Worm (Caenorhabditis elegans) whole organism, L4 larva: Measurements from ENCODE around the gene T28H10.1.

Experiments used
- D1046.2 ChIP-seq: fragments of 200-800 bp; sonication (Bioruptor generic); IDR thresholded peaks from 2 replicates; pipeline ENCODE4 v1.3.6; 2022; ENCODE audit warnings: missing genetic modification characterization, missing compliant biosample characterization
- R02D3.7 ChIP-seq: fragments of 150-350 bp; sonication (generic microtip); optimal IDR thresholded peaks from 3 replicates; lab custom pipeline; 2014; ENCODE audit warnings: missing biosample characterization, missing genetic modification characterization
- T20F7.1 ChIP-seq: fragments of 200-800 bp; sonication (Bioruptor generic); optimal IDR thresholded peaks from 2 replicates; lab custom pipeline; 2018; ENCODE audit warnings: mild to moderate bottlenecking, missing genetic modification characterization, missing compliant biosample characterization
- T26A8.4 ChIP-seq: fragments of 200-800 bp; sonication (Bioruptor generic); IDR thresholded peaks from 2 replicates; pipeline ENCODE4 v1.3.6; 2022; ENCODE audit warnings: missing genetic modification characterization, missing compliant biosample characterization
- Y105C5A.15 ChIP-seq: fragments of 200-800 bp; sonication (Bioruptor generic); IDR thresholded peaks from 2 replicates; pipeline ENCODE4 v1.3.6; 2022; ENCODE audit warnings: missing genetic modification characterization, missing compliant biosample characterization
- Y48G9A.11 ChIP-seq: fragments of 200-800 bp; sonication (Bioruptor generic); IDR thresholded peaks from 2 replicates; pipeline ENCODE4 v1.3.6; 2022; ENCODE audit warnings: missing genetic modification reagents, missing genetic modification characterization, missing compliant biosample characterization
- Y5F2A.4 ChIP-seq: fragments of 200-800 bp; sonication (Bioruptor generic); optimal IDR thresholded peaks from 2 replicates; lab custom pipeline; 2018; ENCODE audit warnings: mild to moderate bottlenecking, missing genetic modification characterization, missing compliant biosample characterization
- ZK337.2 ChIP-seq: fragments of 200-800 bp; sonication (Bioruptor generic); IDR thresholded peaks from 2 replicates; pipeline ENCODE4 v1.3.6; 2022; ENCODE audit warnings: missing genetic modification reagents, missing genetic modification characterization, missing compliant biosample characterization
- ZK546.5 ChIP-seq, 2 experiments: sonication (generic microtip); optimal IDR thresholded peaks; 2 replicates each; lab custom pipeline; 2017; ENCODE audit warnings: missing biosample characterization in 2 of 2, missing genetic modification characterization in 2 of 2
- aly-2 ChIP-seq: sonication (generic microtip); optimal IDR thresholded peaks from 2 replicates; lab custom pipeline; 2018; ENCODE audit warnings: missing biosample characterization, missing genetic modification characterization
- arid-1 ChIP-seq: fragments of 200-800 bp; sonication (Bioruptor generic); conservative IDR thresholded peaks from 2 replicates; pipeline ENCODE4 v1.3.6; 2022; ENCODE audit warnings: missing genetic modification reagents, missing genetic modification characterization, missing compliant biosample characterization
- ceh-20 ChIP-seq: fragments of 200-800 bp; sonication (Bioruptor generic); IDR thresholded peaks from 2 replicates; pipeline ENCODE4 v1.3.6; 2022; ENCODE audit warnings: missing genetic modification reagents, missing genetic modification characterization, missing compliant biosample characterization
- ceh-44 ChIP-seq: fragments of 200-800 bp; sonication (Bioruptor generic); IDR thresholded peaks from 2 replicates; pipeline ENCODE4 v1.3.6; 2022; ENCODE audit warnings: missing genetic modification reagents, missing genetic modification characterization, missing compliant biosample characterization
- ceh-62 ChIP-seq: sonication (generic microtip); optimal IDR thresholded peaks from 2 replicates; lab custom pipeline; 2017; ENCODE audit warnings: missing biosample characterization, missing genetic modification characterization
- ceh-82 ChIP-seq: sonication (generic microtip); optimal IDR thresholded peaks from 2 replicates; lab custom pipeline; 2017; ENCODE audit warnings: missing biosample characterization, missing genetic modification characterization
- ces-1 ChIP-seq: fragments of 150-350 bp; sonication (generic microtip); optimal IDR thresholded peaks from 4 replicates; lab custom pipeline; 2014; ENCODE audit warnings: missing biosample characterization, missing genetic modification reagents, missing genetic modification characterization
- dmd-6 ChIP-seq: fragments of 200-800 bp; sonication (Bioruptor generic); IDR thresholded peaks from 2 replicates; pipeline ENCODE4 v1.3.6; 2022; ENCODE audit warnings: missing genetic modification reagents, missing genetic modification characterization, missing compliant biosample characterization
- dmd-9 ChIP-seq: fragments of 200-800 bp; sonication (Bioruptor generic); IDR thresholded peaks from 2 replicates; pipeline ENCODE4 v1.3.6; 2022; ENCODE audit warnings: missing genetic modification reagents, missing genetic modification characterization, missing compliant biosample characterization
- dpl-1 ChIP-seq: fragments of 150-350 bp; optimal IDR thresholded peaks from 2 replicates; lab custom pipeline; 2014; ENCODE audit warnings: missing biosample characterization, missing genetic modification reagents, missing genetic modification characterization
- dve-1 ChIP-seq: sonication (generic microtip); optimal IDR thresholded peaks from 2 replicates; lab custom pipeline; 2017; ENCODE audit warnings: antibody characterized with exemption, mild to moderate bottlenecking, missing genetic modification characterization, missing compliant biosample characterization; ENCODE audit not compliant: insufficient read depth
- egl-27 ChIP-seq: sonication (generic microtip); optimal IDR thresholded peaks from 3 replicates; lab custom pipeline; 2017; ENCODE audit warnings: missing biosample characterization, missing genetic modification reagents, missing genetic modification characterization
- egl-43 ChIP-seq: fragments of 200-800 bp; sonication (Bioruptor generic); IDR thresholded peaks from 2 replicates; pipeline ENCODE4 v1.3.6; 2022; ENCODE audit warnings: missing genetic modification reagents, missing genetic modification characterization, missing compliant biosample characterization
- fkh-10 ChIP-seq: fragments of 150-350 bp; optimal IDR thresholded peaks from 2 replicates; lab custom pipeline; 2014; ENCODE audit warnings: missing biosample characterization, missing genetic modification reagents, missing genetic modification characterization
- hlh-11 ChIP-seq: fragments of 200-800 bp; sonication (Bioruptor generic); optimal IDR thresholded peaks from 2 replicates; lab custom pipeline; 2018; ENCODE audit warnings: mild to moderate bottlenecking, missing genetic modification characterization, missing compliant biosample characterization
- hlh-30 ChIP-seq: sonication (generic microtip); optimal IDR thresholded peaks from 2 replicates; lab custom pipeline; 2017; ENCODE audit warnings: antibody characterized with exemption, mild to moderate bottlenecking, missing genetic modification characterization, missing compliant biosample characterization; ENCODE audit not compliant: insufficient read depth
- hmg-1.1 ChIP-seq: fragments of 200-800 bp; sonication (Bioruptor generic); IDR thresholded peaks from 2 replicates; pipeline ENCODE4 v1.3.6; 2022; ENCODE audit warnings: missing genetic modification reagents, missing genetic modification characterization, missing compliant biosample characterization
- jun-1 ChIP-seq: fragments of 150-350 bp; optimal IDR thresholded peaks from 2 replicates; lab custom pipeline; 2014; ENCODE audit warnings: missing biosample characterization, missing genetic modification reagents, missing genetic modification characterization
- lin-39 ChIP-seq: fragments of 150-350 bp; optimal IDR thresholded peaks from 2 replicates; lab custom pipeline; 2014; ENCODE audit warnings: missing biosample characterization, missing genetic modification reagents, missing genetic modification characterization
- lsy-2 ChIP-seq, 2 experiments: fragments of 150-350 bp in 1 of 2; sonication (generic microtip) in 1 of 2; optimal IDR thresholded peaks; 2 replicates each; lab custom pipeline; 2014 to 2017; ENCODE audit warnings: missing biosample characterization in 2 of 2, missing genetic modification characterization in 2 of 2
- madf-9 ChIP-seq: fragments of 200-800 bp; sonication (Bioruptor generic); conservative IDR thresholded peaks from 2 replicates; pipeline ENCODE4 v1.3.6; 2022; ENCODE audit warnings: missing genetic modification reagents, missing genetic modification characterization, missing compliant biosample characterization
- mdl-1 ChIP-seq, 2 experiments: fragments of 150-350 bp in 1 of 2; sonication (generic microtip) in 1 of 2; optimal IDR thresholded peaks; 2 replicates each; lab custom pipeline; 2014 to 2017; ENCODE audit warnings: missing biosample characterization in 2 of 2, missing genetic modification characterization in 2 of 2
- mdt-29 ChIP-seq: fragments of 200-800 bp; sonication (Bioruptor generic); IDR thresholded peaks from 2 replicates; pipeline ENCODE4 v1.3.6; 2022; ENCODE audit warnings: missing genetic modification reagents, missing genetic modification characterization, missing compliant biosample characterization
- mep-1 ChIP-seq: fragments of 150-350 bp; sonication (generic microtip); optimal IDR thresholded peaks from 3 replicates; lab custom pipeline; 2014; ENCODE audit warnings: missing biosample characterization, missing genetic modification characterization
- mes-2 ChIP-seq: sonication (generic microtip); optimal IDR thresholded peaks from 2 replicates; lab custom pipeline; 2016; ENCODE audit warnings: missing genotype, mild to moderate bottlenecking, missing genetic modification characterization, missing compliant biosample characterization; ENCODE audit not compliant: poor library complexity, severe bottlenecking
- mxl-3 ChIP-seq: fragments of 200-800 bp; sonication (Bioruptor generic); optimal IDR thresholded peaks from 2 replicates; lab custom pipeline; 2018; ENCODE audit warnings: mild to moderate bottlenecking, missing genetic modification characterization, missing compliant biosample characterization
- nhr-102 ChIP-seq: sonication (generic microtip); optimal IDR thresholded peaks from 2 replicates; lab custom pipeline; 2016; ENCODE audit warnings: mild to moderate bottlenecking, missing genetic modification characterization, moderate library complexity, missing compliant biosample characterization
- nhr-25 ChIP-seq: sonication (generic microtip); optimal IDR thresholded peaks from 2 replicates; lab custom pipeline; 2017; ENCODE audit warnings: missing genetic modification characterization, mild to moderate bottlenecking, missing compliant biosample characterization, antibody characterized with exemption, moderate library complexity, borderline replicate concordance; ENCODE audit not compliant: insufficient read depth
- nhr-28 ChIP-seq: fragments of 150-350 bp; optimal IDR thresholded peaks from 2 replicates; lab custom pipeline; 2014; ENCODE audit warnings: missing biosample characterization, missing genetic modification characterization
- nhr-41 ChIP-seq: fragments of 200-800 bp; sonication (Bioruptor generic); IDR thresholded peaks from 2 replicates; pipeline ENCODE4 v1.3.6; 2022; ENCODE audit warnings: missing genetic modification reagents, missing genetic modification characterization, missing compliant biosample characterization
- nhr-42 ChIP-seq: fragments of 200-800 bp; sonication (Bioruptor generic); IDR thresholded peaks from 2 replicates; pipeline ENCODE4 v1.3.6; 2022; ENCODE audit warnings: missing genetic modification characterization, missing compliant biosample characterization
- nhr-6 ChIP-seq: fragments of 150-350 bp; optimal IDR thresholded peaks from 2 replicates; lab custom pipeline; 2014; ENCODE audit warnings: missing biosample characterization, missing genetic modification characterization
- nhr-76 ChIP-seq: fragments of 150-350 bp; optimal IDR thresholded peaks from 2 replicates; lab custom pipeline; 2014; ENCODE audit warnings: missing biosample characterization, missing genetic modification characterization
- nhr-77 ChIP-seq: fragments of 150-350 bp; optimal IDR thresholded peaks from 2 replicates; lab custom pipeline; 2014; ENCODE audit warnings: missing biosample characterization, missing genetic modification characterization
- pqm-1 ChIP-seq: sonication (generic microtip); optimal IDR thresholded peaks from 2 replicates; lab custom pipeline; 2017; ENCODE audit warnings: missing biosample characterization, missing genetic modification characterization
- saeg-2 ChIP-seq: fragments of 200-800 bp; sonication (Bioruptor generic); IDR thresholded peaks from 2 replicates; pipeline ENCODE4 v1.3.6; 2022; ENCODE audit warnings: missing genetic modification reagents, missing genetic modification characterization, missing compliant biosample characterization
- spr-3 ChIP-seq: fragments of 200-800 bp; sonication (Bioruptor generic); optimal IDR thresholded peaks from 2 replicates; lab custom pipeline; 2018; ENCODE audit warnings: mild to moderate bottlenecking, missing genetic modification characterization, missing compliant biosample characterization
- tag-97 ChIP-seq: fragments of 200-800 bp; sonication (Bioruptor generic); IDR thresholded peaks from 2 replicates; pipeline ENCODE4 v1.3.6; 2022; ENCODE audit warnings: missing genetic modification characterization, missing compliant biosample characterization
- tra-1 ChIP-seq: fragments of 200-800 bp; sonication (Bioruptor generic); IDR thresholded peaks from 2 replicates; pipeline ENCODE4 v1.3.6; 2022; ENCODE audit warnings: missing genetic modification reagents, missing genetic modification characterization, missing compliant biosample characterization
- zfp-2 ChIP-seq: sonication (generic microtip); optimal IDR thresholded peaks from 2 replicates; lab custom pipeline; 2016; ENCODE audit warnings: mild to moderate bottlenecking, missing genetic modification characterization, missing compliant biosample characterization
- zfp-3 ChIP-seq: fragments of 200-800 bp; sonication (Bioruptor generic); conservative IDR thresholded peaks from 2 replicates; pipeline ENCODE4 v1.3.6; 2022; ENCODE audit warnings: missing genetic modification reagents, missing genetic modification characterization, missing compliant biosample characterization

The T28H10.1 gene

DNA sequence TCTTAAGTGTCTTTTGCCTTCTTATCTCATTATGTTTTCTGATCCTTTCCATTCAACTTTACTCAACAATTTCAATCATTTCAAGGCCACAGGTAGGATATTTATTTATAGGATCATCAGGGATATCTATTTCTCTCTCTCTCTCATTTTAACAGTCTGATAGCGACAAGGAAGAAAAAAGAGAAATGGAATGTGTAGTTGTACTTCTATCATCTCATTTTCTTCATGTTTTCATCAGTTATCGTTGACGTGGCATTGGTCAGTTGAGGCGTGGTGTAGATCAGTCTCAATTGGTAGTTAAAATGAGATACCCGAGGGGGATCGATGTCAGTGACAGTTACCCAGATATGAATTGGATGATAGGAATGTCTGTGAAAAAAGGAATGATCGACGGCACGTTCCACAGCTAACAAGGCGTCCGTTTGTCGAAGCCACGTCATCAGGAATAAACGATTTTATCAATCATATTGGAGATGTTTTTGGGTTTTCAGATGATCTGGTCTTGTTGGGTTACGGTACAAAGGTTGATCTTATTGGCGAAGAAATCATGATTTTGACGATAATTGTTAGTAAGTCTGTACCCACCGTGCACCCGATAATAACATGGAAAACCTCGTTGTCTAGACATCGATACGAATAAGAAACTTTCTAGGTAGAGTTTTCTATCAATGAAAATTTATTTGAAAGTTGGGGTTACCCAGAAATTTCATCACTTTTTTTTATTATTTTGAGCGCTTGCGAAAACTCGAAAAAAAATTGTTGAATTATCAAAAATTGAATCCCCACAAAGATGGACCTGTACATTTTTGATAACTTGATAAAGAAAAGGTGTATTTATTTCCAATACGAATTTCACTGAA lies 50.8 kb downstream of the T28H10.1 start:
- TF ChIP-seq dpl-1 (GFP tag; lab: Kevin White, UChicago) = no peak
- no peak for TF ChIP-seq D1046.2 (GFP tag; lab: Robert Waterston, UW)
- no peak for TF ChIP-seq R02D3.7 (tag; lab: Kevin White, UChicago)
- no peak for TF ChIP-seq fkh-10 (GFP tag; lab: Kevin White, UChicago)
- TF ChIP-seq nhr-25 = no peak
- TF ChIP-seq arid-1 (GFP tag; lab: Robert Waterston, UW) = no peak
- no peak for TF ChIP-seq Y5F2A.4 (GFP tag; lab: Kevin White, UChicago)
- TF ChIP-seq nhr-102 (tag; lab: Kevin White, UChicago) = no peak
- TF ChIP-seq ceh-20 (GFP tag; lab: Robert Waterston, UW) = no peak
- TF ChIP-seq ceh-62 (tag; lab: Kevin White, UChicago) = no peak
- TF ChIP-seq ceh-82 = no peak
- no peak for TF ChIP-seq nhr-76 (tag; lab: Kevin White, UChicago)
- TF ChIP-seq ces-1 = no peak
- TF ChIP-seq aly-2 (tag; lab: Kevin White, UChicago) = no peak
- TF ChIP-seq nhr-6 (tag; lab: Kevin White, UChicago) = peak; percentile 46
- peak; percentile 41 for TF ChIP-seq hlh-11
- no peak for TF ChIP-seq egl-27 (tag; lab: Kevin White, UChicago)
- no peak for TF ChIP-seq dmd-6 (GFP tag; lab: Robert Waterston, UW)
- TF ChIP-seq Y105C5A.15 (GFP tag; lab: Robert Waterston, UW) = no peak
- no peak for TF ChIP-seq mep-1 (tag; lab: Kevin White, UChicago)
- no peak for TF ChIP-seq spr-3 (GFP tag; lab: Kevin White, UChicago)
- TF ChIP-seq T20F7.1 = no peak
- peak; percentile 12 for TF ChIP-seq dve-1
- no peak for TF ChIP-seq madf-9 (GFP tag; lab: Robert Waterston, UW)
- TF ChIP-seq hmg-1.1 (GFP tag; lab: Robert Waterston, UW) = no peak
- no peak for TF ChIP-seq saeg-2
- TF ChIP-seq pqm-1 (tag; lab: Kevin White, UChicago) = no peak
- no peak for TF ChIP-seq dmd-9 (GFP tag; lab: Robert Waterston, UW)
- no peak for TF ChIP-seq lsy-2 (tag; optimal IDR thresholded peaks at IDR 0.05; lab: Kevin White, UChicago)
- no peak for TF ChIP-seq nhr-41 (GFP tag; lab: Robert Waterston, UW)
- no peak for TF ChIP-seq zfp-3 (GFP tag; lab: Robert Waterston, UW)
- TF ChIP-seq T26A8.4 (GFP tag; lab: Robert Waterston, UW) = no peak
- peak; percentile 4 for TF ChIP-seq mxl-3 (GFP tag; lab: Kevin White, UChicago)
- no peak for TF ChIP-seq tag-97 (GFP tag; lab: Robert Waterston, UW)
- no peak for TF ChIP-seq nhr-77 (tag; lab: Kevin White, UChicago)
- no peak for TF ChIP-seq tra-1
- TF ChIP-seq ZK546.5 (tag; optimal IDR thresholded peaks at IDR 0.05; lab: Kevin White, UChicago) = no peak
- TF ChIP-seq jun-1 (tag; lab: Kevin White, UChicago) = no peak
- TF ChIP-seq nhr-42 (GFP tag; lab: Robert Waterston, UW) = no peak
- no peak for TF ChIP-seq mdt-29 (GFP tag; lab: Robert Waterston, UW)
- TF ChIP-seq zfp-2 (tag; lab: Kevin White, UChicago) = no peak
- TF ChIP-seq mdl-1 (tag; optimal IDR thresholded peaks at IDR 0.05; lab: Kevin White, UChicago) = peak in 1 of 2 experiments; percentile 70
- TF ChIP-seq ceh-44 (GFP tag; lab: Robert Waterston, UW) = no peak
- no peak for TF ChIP-seq egl-43 (GFP tag; lab: Robert Waterston, UW)
- TF ChIP-seq mes-2 (tag; lab: Kevin White, UChicago) = no peak
- no peak for TF ChIP-seq lin-39 (tag; lab: Kevin White, UChicago)
- TF ChIP-seq hlh-30 = peak; percentile 37
- TF ChIP-seq ZK337.2 = no peak
- TF ChIP-seq Y48G9A.11 = no peak
- TF ChIP-seq nhr-28 (tag; lab: Kevin White, UChicago) = peak; percentile 90
